Worm (Caenorhabditis elegans) whole organism, L1 larva: Measurements from ENCODE around the gene srj-57.

ENCODE experiments used
- C04F5.9 ChIP-seq: sonication (generic microtip); optimal IDR thresholded peaks from 2 replicates; lab custom pipeline; 2016; ENCODE audit warnings: missing genetic modification characterization, missing compliant biosample characterization
- C16A3.4 ChIP-seq: fragments of 150-350 bp; optimal IDR thresholded peaks from 2 replicates; lab custom pipeline; 2014; ENCODE audit warnings: missing biosample characterization, missing genetic modification characterization
- C34B4.2 ChIP-seq: sonication (generic microtip); optimal IDR thresholded peaks from 2 replicates; lab custom pipeline; 2017; ENCODE audit warnings: mild to moderate bottlenecking, missing genetic modification characterization, missing compliant biosample characterization
- aha-1 ChIP-seq: fragments of 150-350 bp; optimal IDR thresholded peaks from 2 replicates; lab custom pipeline; 2014; ENCODE audit warnings: missing biosample characterization, missing genetic modification characterization
- blmp-1 ChIP-seq: fragments of 150-350 bp; optimal IDR thresholded peaks from 2 replicates; lab custom pipeline; 2014; ENCODE audit warnings: missing biosample characterization, missing genetic modification characterization
- ceh-8 ChIP-seq: fragments of 200-800 bp; sonication (Bioruptor generic); optimal IDR thresholded peaks from 2 replicates; lab custom pipeline; 2018; ENCODE audit warnings: mild to moderate bottlenecking, missing genetic modification characterization, moderate library complexity, missing compliant biosample characterization
- ces-1 ChIP-seq: fragments of 150-350 bp; optimal IDR thresholded peaks from 2 replicates; lab custom pipeline; 2014; ENCODE audit warnings: missing biosample characterization, missing genetic modification reagents, missing genetic modification characterization
- dpl-1 ChIP-seq, 3 experiments: fragments of 150-350 bp in 2 of 3; sonication (generic microtip) in 1 of 3; optimal IDR thresholded peaks; 2 replicates each; lab custom pipeline; 2014 to 2017; ENCODE audit warnings: missing biosample characterization in 3 of 3, missing genetic modification characterization in 3 of 3, missing genetic modification reagents in 3 of 3
- dsc-1 ChIP-seq: sonication (generic microtip); optimal IDR thresholded peaks from 2 replicates; lab custom pipeline; 2016; ENCODE audit warnings: mild to moderate bottlenecking, missing genetic modification characterization, missing compliant biosample characterization
- efl-1 ChIP-seq, 4 experiments: fragments of 150-350 bp; optimal IDR thresholded peaks in 3 of 4; peaks in 1 of 4; 1 replicate in 1 of 4; 2 replicates in 3 of 4; lab custom pipeline; 2014; ENCODE audit warnings: missing biosample characterization in 2 of 4, missing genetic modification characterization in 2 of 4, missing genetic modification reagents in 2 of 4
- efl-3 ChIP-seq: fragments of 200-800 bp; sonication (Bioruptor generic); optimal IDR thresholded peaks from 2 replicates; lab custom pipeline; 2018; ENCODE audit warnings: mild to moderate bottlenecking, missing genetic modification characterization, missing compliant biosample characterization
- egl-13 ChIP-seq: sonication (generic microtip); optimal IDR thresholded peaks from 2 replicates; lab custom pipeline; 2016; ENCODE audit warnings: missing genotype, missing genetic modification reagents, missing genetic modification characterization, missing compliant biosample characterization
- egl-27 ChIP-seq, 2 experiments: fragments of 150-350 bp in 1 of 2; sonication (generic microtip); optimal IDR thresholded peaks; 3 replicates each; lab custom pipeline; 2017 to 2018; ENCODE audit warnings: missing biosample characterization in 2 of 2, missing genetic modification characterization in 2 of 2, missing genetic modification reagents in 2 of 2
- elt-2 ChIP-seq: sonication (generic microtip); optimal IDR thresholded peaks from 2 replicates; lab custom pipeline; 2016; ENCODE audit warnings: missing genetic modification characterization, mild to moderate bottlenecking, inconsistent platforms, missing compliant biosample characterization, missing genetic modification reagents
- fkh-8 ChIP-seq: sonication (generic microtip); optimal IDR thresholded peaks from 2 replicates; lab custom pipeline; 2016; ENCODE audit warnings: mild to moderate bottlenecking, missing genetic modification characterization, missing compliant biosample characterization
- fos-1 ChIP-seq: fragments of 150-350 bp; optimal IDR thresholded peaks from 2 replicates; lab custom pipeline; 2014; ENCODE audit warnings: missing biosample characterization, missing genetic modification characterization
- hlh-4 ChIP-seq: sonication (generic microtip); optimal IDR thresholded peaks from 2 replicates; lab custom pipeline; 2016; ENCODE audit warnings: mild to moderate bottlenecking, missing genetic modification characterization, missing compliant biosample characterization
- lin-13 ChIP-seq: fragments of 150-350 bp; optimal IDR thresholded peaks from 2 replicates; lab custom pipeline; 2014; ENCODE audit warnings: missing biosample characterization, missing genetic modification reagents, missing genetic modification characterization
- lin-14 ChIP-seq: fragments of 200-800 bp; sonication (Bioruptor generic); optimal IDR thresholded peaks from 2 replicates; lab custom pipeline; 2018; ENCODE audit warnings: mild to moderate bottlenecking, missing genetic modification characterization, moderate library complexity, missing compliant biosample characterization
- lir-3 ChIP-seq: sonication (generic microtip); optimal IDR thresholded peaks from 2 replicates; lab custom pipeline; 2016; ENCODE audit warnings: mild to moderate bottlenecking, missing genetic modification characterization, moderate library complexity, missing compliant biosample characterization; ENCODE audit not compliant: poor library complexity
- mab-9 ChIP-seq: fragments of 200-800 bp; sonication (Bioruptor generic); IDR thresholded peaks from 2 replicates; pipeline ENCODE4 v1.3.6; 2022; ENCODE audit warnings: missing genetic modification reagents, missing genetic modification characterization, missing compliant biosample characterization
- mep-1 ChIP-seq: fragments of 150-350 bp; optimal IDR thresholded peaks from 2 replicates; lab custom pipeline; 2014; ENCODE audit warnings: missing biosample characterization, missing genetic modification characterization
- nhr-19 ChIP-seq: fragments of 200-800 bp; sonication (Bioruptor generic); conservative IDR thresholded peaks from 2 replicates; pipeline ENCODE4 v1.3.6; 2022; ENCODE audit warnings: missing genetic modification characterization, missing compliant biosample characterization
- nhr-237 ChIP-seq: fragments of 150-350 bp; optimal IDR thresholded peaks from 2 replicates; lab custom pipeline; 2014; ENCODE audit warnings: missing biosample characterization, missing genetic modification characterization
- nhr-28 ChIP-seq: fragments of 150-350 bp; optimal IDR thresholded peaks from 2 replicates; lab custom pipeline; 2014; ENCODE audit warnings: missing biosample characterization, missing genetic modification characterization
- nhr-76 ChIP-seq: sonication (generic microtip); optimal IDR thresholded peaks from 2 replicates; lab custom pipeline; 2017; ENCODE audit warnings: missing biosample characterization, missing genetic modification characterization
- nhr-77 ChIP-seq: fragments of 150-350 bp; optimal IDR thresholded peaks from 2 replicates; lab custom pipeline; 2014; ENCODE audit warnings: missing biosample characterization, missing genetic modification characterization
- nhr-84 ChIP-seq: sonication (generic microtip); optimal IDR thresholded peaks from 2 replicates; lab custom pipeline; 2017; ENCODE audit warnings: missing biosample characterization, missing genetic modification characterization
- pag-3 ChIP-seq: sonication (generic microtip); optimal IDR thresholded peaks from 2 replicates; lab custom pipeline; 2017; ENCODE audit warnings: missing genetic modification characterization, mild to moderate bottlenecking, missing compliant biosample characterization, antibody characterized with exemption, borderline replicate concordance; ENCODE audit not compliant: insufficient read depth
- rnt-1 ChIP-seq: sonication (generic microtip); optimal IDR thresholded peaks from 2 replicates; lab custom pipeline; 2016; ENCODE audit warnings: mild to moderate bottlenecking, missing genetic modification characterization, moderate library complexity, missing compliant biosample characterization
- sptf-1 ChIP-seq: fragments of 150-350 bp; optimal IDR thresholded peaks from 2 replicates; lab custom pipeline; 2014; ENCODE audit warnings: missing biosample characterization, missing genetic modification characterization
- swsn-7 ChIP-seq: sonication (generic microtip); optimal IDR thresholded peaks from 2 replicates; lab custom pipeline; 2016; ENCODE audit warnings: missing genetic modification characterization, missing compliant biosample characterization
- unc-130 ChIP-seq: fragments of 150-350 bp; optimal IDR thresholded peaks from 2 replicates; lab custom pipeline; 2017; ENCODE audit warnings: missing biosample characterization, missing genetic modification characterization, inconsistent platforms
- unc-86 ChIP-seq: sonication (generic microtip); optimal IDR thresholded peaks from 2 replicates; lab custom pipeline; 2016; ENCODE audit warnings: missing genetic modification characterization, missing compliant biosample characterization
- vab-15 ChIP-seq: sonication (generic microtip); optimal IDR thresholded peaks from 2 replicates; lab custom pipeline; 2017; ENCODE audit warnings: missing genotype, mild to moderate bottlenecking, missing genetic modification characterization, missing compliant biosample characterization
- ztf-11 ChIP-seq, 2 experiments: sonication (generic microtip); optimal IDR thresholded peaks; 2 replicates each; lab custom pipeline; 2016 to 2017; ENCODE audit warnings: missing genetic modification characterization in 2 of 2, missing biosample characterization in 1 of 2, missing compliant biosample characterization in 1 of 2
- ztf-4 ChIP-seq: fragments of 150-350 bp; optimal IDR thresholded peaks from 2 replicates; lab custom pipeline; 2014; ENCODE audit warnings: missing biosample characterization, missing genetic modification characterization

The srj-57 gene

ce11 chrV:2832666-2833065 lies 22.7 kb downstream of the srj-57 start, which contains the start of gene srj-50:
TSS of gene srj-50 (plus strand) at chrV:2832966.
- TF ChIP-seq mab-9 (GFP tag; lab: Robert Waterston, UW) (no peak), ztf-4 (tag; lab: Kevin White, UChicago) (no peak), nhr-77 (no peak), swsn-7 (no peak), C34B4.2 (no peak), egl-13 (tag; lab: Kevin White, UChicago) (no peak), unc-130 (tag; lab: Kevin White, UChicago) (no peak), nhr-76 (tag; lab: Kevin White, UChicago) (no peak), ceh-8 (GFP tag; lab: Kevin White, UChicago) (no peak), unc-86 (no peak), dsc-1 (tag; lab: Kevin White, UChicago) (no peak), dpl-1 (GFP tag; optimal IDR thresholded peaks at IDR 0.05; lab: Kevin White, UChicago) (no peak), hlh-4 (tag; lab: Kevin White, UChicago) (no peak), lin-13 (GFP tag; lab: Kevin White, UChicago) (no peak), vab-15 (tag; lab: Kevin White, UChicago) (no peak), sptf-1 (tag; lab: Kevin White, UChicago) (no peak), lir-3 (tag; lab: Kevin White, UChicago) (no peak)

- no peak for TF ChIP-seq pag-3 (tag; lab: Kevin White, UChicago)
- no peak for TF ChIP-seq aha-1 (tag; lab: Kevin White, UChicago)
- no peak for TF ChIP-seq efl-3 (GFP tag; lab: Kevin White, UChicago)
- no peak for TF ChIP-seq mab-9 (GFP tag; lab: Robert Waterston, UW)
- TF ChIP-seq rnt-1 (tag; lab: Kevin White, UChicago) = no peak
- TF ChIP-seq lin-14 (GFP tag; lab: Kevin White, UChicago) = no peak
- no peak for TF ChIP-seq nhr-19
- TF ChIP-seq fkh-8 (tag; lab: Kevin White, UChicago) = no peak
- TF ChIP-seq ztf-11 (tag; optimal IDR thresholded peaks at IDR 0.05; lab: Kevin White, UChicago) = no peak
- no peak for TF ChIP-seq nhr-84 (tag; lab: Kevin White, UChicago)
- TF ChIP-seq ces-1 = no peak
- no peak for TF ChIP-seq nhr-237 (tag; lab: Kevin White, UChicago)
- TF ChIP-seq nhr-28 = no peak
Observed at ce11 chrV:2830817-2831216, 24.6 kb downstream of the srj-57 start, which contains the start of gene srw-2. TSS of gene srw-2 (plus strand) at chrV:2830878.

ce11 chrV:2826815-2827214 lies 28.6 kb downstream of the srj-57 start, which contains the start of gene T03D3.5:
TSS of gene T03D3.5 (minus strand) at chrV:2826835.
- TF ChIP-seq lin-14 (GFP tag; lab: Kevin White, UChicago) = no peak
- peak in 2 of 3 experiments; percentile 19 to 20 for TF ChIP-seq dpl-1 (GFP tag; optimal IDR thresholded peaks at IDR 0.05; lab: Kevin White, UChicago)
- peak; percentile 61 to 65 for TF ChIP-seq efl-1 (optimal IDR thresholded peaks at IDR 0.05; lab: Kevin White, UChicago)
- TF ChIP-seq efl-1 (GFP tag; optimal IDR thresholded peaks at IDR 0.05 in 1 of 2; lab: Kevin White, UChicago) = peak in 1 of 2 experiments; percentile 92
- TF ChIP-seq egl-13 (tag; lab: Kevin White, UChicago) = no peak

ce11 chrV:2825978-2826377 lies 29.4 kb downstream of the srj-57 start:
- TF ChIP-seq C04F5.9 = no peak
- no peak for TF ChIP-seq elt-2
- TF ChIP-seq nhr-28 = no peak
- TF ChIP-seq dpl-1 (GFP tag; optimal IDR thresholded peaks at IDR 0.05; lab: Kevin White, UChicago) = no peak
- no peak for TF ChIP-seq fos-1
- no peak for TF ChIP-seq blmp-1
- TF ChIP-seq lir-3 (tag; lab: Kevin White, UChicago) = no peak
- no peak for TF ChIP-seq C16A3.4 (tag; lab: Kevin White, UChicago)
- no peak for TF ChIP-seq rnt-1 (tag; lab: Kevin White, UChicago)
- TF ChIP-seq egl-27 (tag; optimal IDR thresholded peaks at IDR 0.05; lab: Kevin White, UChicago) = no peak
- TF ChIP-seq mep-1 (tag; lab: Kevin White, UChicago) = no peak
